Worm (Caenorhabditis elegans): ENCODE data around the gene chil-19.

- TF ChIP-seq flt-1 (GFP tag; IDR thresholded peaks at IDR 0.05) = no peak
- no peak for TF ChIP-seq tab-1 (GFP tag; IDR thresholded peaks at IDR 0.05)
- TF ChIP-seq ref-1 (GFP tag; conservative IDR thresholded peaks at IDR 0.05) = no peak
- TF ChIP-seq med-1 (GFP tag; optimal IDR thresholded peaks at IDR 0.05; ENCODE audit: insufficient read depth) = no peak
- no peak for TF ChIP-seq ztf-23 (GFP tag; IDR thresholded peaks at IDR 0.05)
- TF ChIP-seq klf-2 (GFP tag; conservative IDR thresholded peaks at IDR 0.05) = no peak
- TF ChIP-seq ztf-29 (GFP tag; IDR thresholded peaks at IDR 0.05) = no peak
- TF ChIP-seq cog-1 (tag; optimal IDR thresholded peaks at IDR 0.05) = no peak
These were observed 51.1 kb downstream of the chil-19 start, which contains the start of gene Y51B9A.6 for ce11 chrII:9403087-9403486.

Data from whole organism, midembryonic.